Worm (Caenorhabditis elegans) whole organism, late embryonic: Measurements from ENCODE around the gene C29F3.3.
"Not testable (repeated sequence)": the region's sequence is repeated elsewhere in the genome, so short reads cannot be mapped to it uniquely, and the experiment has no call there.

ENCODE experiments used
- C08G9.2 ChIP-seq: sonication (generic microtip); optimal IDR thresholded peaks from 2 replicates; lab custom pipeline; 2016; ENCODE audit warnings: mild to moderate bottlenecking, missing genetic modification characterization, moderate library complexity, missing compliant biosample characterization
- ceh-30 ChIP-seq: fragments of 150-350 bp; optimal IDR thresholded peaks from 2 replicates; lab custom pipeline; 2014; ENCODE audit warnings: missing biosample characterization, missing genetic modification characterization
- elt-2 ChIP-seq: sonication (generic microtip); optimal IDR thresholded peaks from 2 replicates; lab custom pipeline; 2016; ENCODE audit warnings: missing genetic modification reagents, missing genetic modification characterization, missing compliant biosample characterization
- fkh-10 ChIP-seq: fragments of 150-350 bp; optimal IDR thresholded peaks from 2 replicates; lab custom pipeline; 2014; ENCODE audit warnings: missing biosample characterization, missing genetic modification reagents, missing genetic modification characterization
- fkh-6 ChIP-seq: sonication (generic microtip); optimal IDR thresholded peaks from 2 replicates; lab custom pipeline; 2016; ENCODE audit warnings: missing genetic modification characterization, missing compliant biosample characterization
- hlh-8 ChIP-seq: sonication (generic microtip); optimal IDR thresholded peaks from 2 replicates; lab custom pipeline; 2016; ENCODE audit warnings: missing genotype, missing genetic modification characterization, missing compliant biosample characterization
- lim-6 ChIP-seq: sonication (generic microtip); optimal IDR thresholded peaks from 2 replicates; lab custom pipeline; 2016; ENCODE audit warnings: missing genetic modification characterization, missing compliant biosample characterization
- tbx-7 ChIP-seq: sonication (generic microtip); optimal IDR thresholded peaks from 2 replicates; lab custom pipeline; 2016; ENCODE audit warnings: missing genotype, missing genetic modification characterization, missing compliant biosample characterization
- zip-5 ChIP-seq: sonication (generic microtip); optimal IDR thresholded peaks from 2 replicates; lab custom pipeline; 2016; ENCODE audit warnings: missing genetic modification characterization, missing compliant biosample characterization

DNA sequence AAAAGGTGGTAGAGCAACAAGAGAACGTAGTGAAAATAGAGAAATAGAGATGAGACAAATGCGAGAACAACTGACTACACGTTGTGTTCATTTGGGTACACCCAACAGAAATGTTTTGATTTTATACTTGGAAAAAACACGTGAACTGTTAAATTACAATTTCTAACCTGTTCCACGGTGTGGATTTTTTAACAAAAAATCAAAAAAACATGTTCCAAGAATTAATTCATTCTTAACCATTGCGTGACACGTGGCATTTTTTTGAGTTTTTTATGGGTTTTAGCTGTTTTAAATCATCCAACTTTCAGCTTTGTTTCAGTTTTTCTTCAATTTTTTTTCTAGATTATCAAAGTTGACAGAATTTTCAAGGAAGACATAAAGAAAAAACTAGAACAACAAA is 14.2 kb upstream of the C29F3.3 start, which contains the start of gene ech-1.1:
- TF ChIP-seq elt-2 (tag; lab: Kevin White, UChicago); lim-6 (tag; lab: Kevin White, UChicago); fkh-6; hlh-8 (tag; lab: Kevin White, UChicago); zip-5; fkh-10; ceh-30 (tag; lab: Kevin White, UChicago); tbx-7 (tag; lab: Kevin White, UChicago); C08G9.2 (tag; lab: Kevin White, UChicago): not testable (repeated sequence)
